Fruit fly (Drosophila melanogaster) whole organism, prepupa: Measurements from ENCODE around the gene Ifrd1.
A peak's percentile ranks its signal among the peaks of the same experiment; 100 is the strongest.

Experiments
- CG10631 ChIP-seq: fragments of 200-800 bp; sonication (Bioruptor generic); optimal IDR thresholded peaks from 2 replicates; lab custom pipeline; 2016; ENCODE audit warnings: missing biosample characterization, missing genetic modification characterization
- CG11294 ChIP-seq: fragments of 200-800 bp; sonication (Bioruptor generic); IDR thresholded peaks from 2 replicates; pipeline ENCODE4 v1.3.6; 2022; ENCODE audit warnings: missing biosample characterization, missing genetic modification characterization
- CG11762 ChIP-seq: fragments of 200-800 bp; sonication (Bioruptor generic); optimal IDR thresholded peaks from 3 replicates; lab custom pipeline; 2016; ENCODE audit warnings: missing biosample characterization, missing genetic modification characterization; ENCODE audit not compliant: insufficient read depth
- CG15336 ChIP-seq: fragments of 200-800 bp; sonication (Bioruptor generic); IDR thresholded peaks from 2 replicates; pipeline ENCODE4 v1.3.6; 2022; ENCODE audit warnings: missing biosample characterization, missing genetic modification characterization
- CG1621 ChIP-seq: fragments of 200-800 bp; sonication (Bioruptor generic); optimal IDR thresholded peaks from 3 replicates; lab custom pipeline; 2018; ENCODE audit warnings: missing biosample characterization, mild to moderate bottlenecking, missing genetic modification characterization
- CG3032 ChIP-seq: fragments of 200-800 bp; optimal IDR thresholded peaks from 2 replicates; lab custom pipeline; 2019; ENCODE audit warnings: missing biosample characterization, mild to moderate bottlenecking, missing genetic modification characterization, moderate library complexity
- CG31627 ChIP-seq: fragments of 200-800 bp; sonication (Bioruptor generic); optimal IDR thresholded peaks from 3 replicates; lab custom pipeline; 2016; ENCODE audit warnings: missing biosample characterization, missing genetic modification characterization
- CG3919 ChIP-seq: fragments of 200-800 bp; sonication (Bioruptor generic); optimal IDR thresholded peaks from 3 replicates; lab custom pipeline; 2016; ENCODE audit warnings: missing biosample characterization, missing genetic modification characterization
- CG4318 ChIP-seq: fragments of 200-800 bp; sonication (Bioruptor generic); optimal IDR thresholded peaks from 3 replicates; lab custom pipeline; 2017; ENCODE audit warnings: missing biosample characterization, mild to moderate bottlenecking, missing genetic modification characterization
- CG6276 ChIP-seq: fragments of 200-800 bp; sonication (Bioruptor generic); optimal IDR thresholded peaks from 2 replicates; lab custom pipeline; 2017; ENCODE audit warnings: missing biosample characterization, mild to moderate bottlenecking, missing genetic modification characterization
- CG6792 ChIP-seq: fragments of 200-800 bp; sonication (Bioruptor generic); optimal IDR thresholded peaks from 3 replicates; lab custom pipeline; 2016; ENCODE audit warnings: missing biosample characterization, missing genetic modification characterization
- CG6808 ChIP-seq: fragments of 200-800 bp; sonication (Bioruptor generic); optimal IDR thresholded peaks from 3 replicates; lab custom pipeline; 2017; ENCODE audit warnings: missing biosample characterization, missing genetic modification characterization, mild to moderate bottlenecking, moderate library complexity, missing genetic modification reagents
- CG6854 ChIP-seq: fragments of 200-800 bp; sonication (Bioruptor generic); optimal IDR thresholded peaks from 2 replicates; lab custom pipeline; 2017; ENCODE audit warnings: missing biosample characterization, mild to moderate bottlenecking, missing genetic modification characterization
- CG7368 ChIP-seq: fragments of 200-800 bp; sonication (Bioruptor generic); optimal IDR thresholded peaks from 3 replicates; lab custom pipeline; 2016; ENCODE audit warnings: missing biosample characterization, missing genetic modification characterization
- CG8319 ChIP-seq: fragments of 200-800 bp; sonication (Bioruptor generic); optimal IDR thresholded peaks from 3 replicates; lab custom pipeline; 2016; ENCODE audit warnings: missing biosample characterization, missing genetic modification characterization
- CG8632 ChIP-seq: fragments of 200-800 bp; sonication (Bioruptor generic); optimal IDR thresholded peaks from 3 replicates; lab custom pipeline; 2016; ENCODE audit warnings: missing biosample characterization, missing genetic modification characterization
- Eip75B ChIP-seq: fragments of 200-800 bp; sonication (Bioruptor generic); optimal IDR thresholded peaks from 3 replicates; lab custom pipeline; 2016; ENCODE audit warnings: missing biosample characterization, missing genetic modification characterization
- Eip78C ChIP-seq: fragments of 200-800 bp; sonication (Bioruptor generic); peaks from one replicate; lab custom pipeline; 2016; ENCODE audit warnings: missing biosample characterization, missing genetic modification characterization
- Eip93F ChIP-seq: fragments of 200-800 bp; sonication (Bioruptor generic); optimal IDR thresholded peaks from 2 replicates; lab custom pipeline; 2016; ENCODE audit warnings: missing biosample characterization, mild to moderate bottlenecking, missing genetic modification characterization
- Ets21C ChIP-seq: fragments of 200-800 bp; sonication (Bioruptor generic); optimal IDR thresholded peaks from 3 replicates; lab custom pipeline; 2016; ENCODE audit warnings: missing biosample characterization, missing genetic modification characterization
- Ets96B ChIP-seq: fragments of 200-800 bp; optimal IDR thresholded peaks from 2 replicates; lab custom pipeline; 2019; ENCODE audit warnings: missing biosample characterization, mild to moderate bottlenecking, missing genetic modification characterization, moderate library complexity
- Gug ChIP-seq: fragments of 200-800 bp; sonication (Bioruptor generic); IDR thresholded peaks from 2 replicates; pipeline ENCODE4 v1.3.6; 2022; ENCODE audit warnings: missing biosample characterization, missing genetic modification characterization
- Lpt ChIP-seq: fragments of 200-800 bp; sonication (Bioruptor generic); optimal IDR thresholded peaks from 3 replicates; lab custom pipeline; 2016; ENCODE audit warnings: missing biosample characterization, missing genetic modification characterization
- Met ChIP-seq: fragments of 200-800 bp; sonication (Bioruptor generic); optimal IDR thresholded peaks from 3 replicates; lab custom pipeline; 2016; ENCODE audit warnings: missing biosample characterization, missing genetic modification characterization
- OdsH ChIP-seq: fragments of 200-800 bp; sonication (Bioruptor generic); optimal IDR thresholded peaks from 3 replicates; lab custom pipeline; 2016; ENCODE audit warnings: missing biosample characterization, missing genetic modification characterization
- Smox ChIP-seq: fragments of 200-800 bp; sonication (Bioruptor generic); optimal IDR thresholded peaks from 3 replicates; lab custom pipeline; 2016; ENCODE audit warnings: missing biosample characterization, missing genetic modification characterization
- cyc ChIP-seq: fragments of 200-800 bp; sonication (Bioruptor generic); optimal IDR thresholded peaks from 3 replicates; lab custom pipeline; 2016; ENCODE audit warnings: missing biosample characterization, missing genetic modification characterization
- dac ChIP-seq: fragments of 200-800 bp; sonication (Bioruptor generic); optimal IDR thresholded peaks from 2 replicates; lab custom pipeline; 2017; ENCODE audit warnings: missing biosample characterization, mild to moderate bottlenecking, missing genetic modification characterization
- dsx ChIP-seq: fragments of 200-800 bp; optimal IDR thresholded peaks from 3 replicates; lab custom pipeline; 2019; ENCODE audit warnings: missing biosample characterization, mild to moderate bottlenecking, missing genetic modification characterization, moderate library complexity; ENCODE audit not compliant: poor library complexity, severe bottlenecking
- eg ChIP-seq: fragments of 200-800 bp; sonication (Bioruptor generic); IDR thresholded peaks from 3 replicates; pipeline ENCODE4 v1.3.6; 2022; ENCODE audit warnings: missing biosample characterization, missing genetic modification characterization
- esn ChIP-seq: fragments of 200-800 bp; sonication (Bioruptor generic); optimal IDR thresholded peaks from 2 replicates; lab custom pipeline; 2016; ENCODE audit warnings: missing biosample characterization, mild to moderate bottlenecking, missing genetic modification characterization, moderate library complexity
- fd85E ChIP-seq: fragments of 200-800 bp; sonication (Bioruptor generic); optimal IDR thresholded peaks from 3 replicates; lab custom pipeline; 2016; ENCODE audit warnings: missing biosample characterization, missing genetic modification characterization
- fkh ChIP-seq: fragments of 200-800 bp; sonication (Bioruptor generic); optimal IDR thresholded peaks from 3 replicates; lab custom pipeline; 2017; ENCODE audit warnings: missing biosample characterization, mild to moderate bottlenecking, missing genetic modification characterization, moderate library complexity
- lz ChIP-seq: fragments of 200-800 bp; sonication (Bioruptor generic); optimal IDR thresholded peaks from 3 replicates; lab custom pipeline; 2016; ENCODE audit warnings: missing biosample characterization, missing genetic modification characterization
- net ChIP-seq: fragments of 200-800 bp; sonication (Bioruptor generic); optimal IDR thresholded peaks from 3 replicates; lab custom pipeline; 2016; ENCODE audit warnings: missing biosample characterization, missing genetic modification characterization
- pdm3 ChIP-seq: fragments of 200-800 bp; sonication (Bioruptor generic); optimal IDR thresholded peaks from 3 replicates; lab custom pipeline; 2016; ENCODE audit warnings: missing biosample characterization, missing genetic modification characterization
- salr ChIP-seq, 2 experiments: fragments of 200-800 bp; sonication (Bioruptor generic); optimal IDR thresholded peaks; 3 replicates each; lab custom pipeline; 2016 to 2018; ENCODE audit warnings: missing biosample characterization in 2 of 2, missing genetic modification characterization in 2 of 2, mild to moderate bottlenecking in 1 of 2
- ss ChIP-seq, 2 experiments: fragments of 200-800 bp; sonication (Bioruptor generic); optimal IDR thresholded peaks; 2 replicates in 1 of 2; 3 replicates in 1 of 2; lab custom pipeline; 2017 to 2018; ENCODE audit warnings: mild to moderate bottlenecking in 2 of 2, missing biosample characterization in 2 of 2, missing genetic modification characterization in 2 of 2, moderate library complexity in 1 of 2
- svp ChIP-seq: fragments of 200-800 bp; sonication (Bioruptor generic); peaks from one replicate; lab custom pipeline; 2016; ENCODE audit warnings: missing biosample characterization, missing genetic modification characterization
- topi ChIP-seq: fragments of 200-800 bp; sonication (Bioruptor generic); optimal IDR thresholded peaks from 3 replicates; lab custom pipeline; 2016; ENCODE audit warnings: missing biosample characterization, missing genetic modification characterization
- vri ChIP-seq: fragments of 200-800 bp; sonication (Bioruptor generic); optimal IDR thresholded peaks from 3 replicates; lab custom pipeline; 2016; ENCODE audit warnings: missing biosample characterization, mild to moderate bottlenecking, missing genetic modification characterization

The Ifrd1 gene

dm6 chr2L:2861885-2862620 lies 12.2 kb downstream of the Ifrd1 start (continued):
- TF ChIP-seq ss (GFP tag; optimal IDR thresholded peaks at IDR 0.05; lab: Kevin White, UChicago) (peak in 1 of 2 experiments; percentile 41), Eip75B (peak; percentile 16), cyc (GFP tag; lab: Kevin White, UChicago) (no peak), CG11762 (no peak), OdsH (GFP tag; lab: Kevin White, UChicago) (no peak), net (peak; percentile 43), CG31627 (GFP tag; lab: Kevin White, UChicago) (no peak), CG6854 (no peak), dsx (GFP tag; lab: Kevin White, UChicago) (no peak), Ets21C (GFP tag; lab: Kevin White, UChicago) (no peak), CG6808 (peak; percentile 43), Gug (GFP tag; lab: Robert Waterston, UW) (no peak), CG6792 (no peak), svp (GFP tag; lab: Kevin White, UChicago) (peak; percentile 14), Eip93F (GFP tag; lab: Kevin White, UChicago) (no peak), CG8632 (GFP tag; lab: Kevin White, UChicago) (no peak), esn (GFP tag; lab: Kevin White, UChicago) (peak; percentile 39), CG6276 (GFP tag; lab: Kevin White, UChicago) (peak; percentile 31), fkh (GFP tag; lab: Kevin White, UChicago) (peak; percentile 11), fd85E (GFP tag; lab: Kevin White, UChicago) (no peak), eg (GFP tag; lab: Robert Waterston, UW) (peak; percentile 75), CG4318 (GFP tag; lab: Kevin White, UChicago) (no peak), Met (GFP tag; lab: Kevin White, UChicago) (no peak), CG15336 (GFP tag; lab: Robert Waterston, UW) (peak; percentile 63)

dm6 chr2L:2861140-2861884 lies 13.0 kb downstream of the Ifrd1 start:
- peak in 1 of 2 experiments; percentile 78 for TF ChIP-seq ss (GFP tag; optimal IDR thresholded peaks at IDR 0.05; lab: Kevin White, UChicago)
- TF ChIP-seq CG1621 (tag; lab: Kevin White, UChicago): peak; percentile 4
- TF ChIP-seq CG8319 (GFP tag; lab: Kevin White, UChicago): no peak
- TF ChIP-seq fkh (GFP tag; lab: Kevin White, UChicago): peak; percentile 89
- no peak for TF ChIP-seq pdm3 (GFP tag; lab: Kevin White, UChicago)
- TF ChIP-seq, all 60 proteins: peak for 3

dm6 chr2L:2857862-2858734 lies 16.2 kb downstream of the Ifrd1 start:
- TF ChIP-seq dac (GFP tag; lab: Kevin White, UChicago) (peak; percentile 66), Gug (GFP tag; lab: Robert Waterston, UW) (peak; percentile 70), CG3032 (tag; lab: Kevin White, UChicago) (no peak), lz (peak; percentile 17), CG4318 (GFP tag; lab: Kevin White, UChicago) (peak; percentile 67), pdm3 (GFP tag; lab: Kevin White, UChicago) (peak; percentile 47), Smox (GFP tag; lab: Kevin White, UChicago) (peak; percentile 50), Ets96B (tag; lab: Kevin White, UChicago) (peak; percentile 6), dsx (GFP tag; lab: Kevin White, UChicago) (no peak), CG3919 (peak; percentile 77), CG6808 (peak; percentile 42), eg (GFP tag; lab: Robert Waterston, UW) (peak; percentile 88), CG1621 (tag; lab: Kevin White, UChicago) (no peak), ss (GFP tag; optimal IDR thresholded peaks at IDR 0.05; lab: Kevin White, UChicago) (peak; percentile 23 to 47), Met (GFP tag; lab: Kevin White, UChicago) (peak; percentile 46), svp (GFP tag; lab: Kevin White, UChicago) (peak; percentile 78), CG11294 (GFP tag; lab: Robert Waterston, UW) (peak; percentile 44; the same call in 1 of the 2 replicates), CG31627 (GFP tag; lab: Kevin White, UChicago) (peak; percentile 24), Lpt (GFP tag; lab: Kevin White, UChicago) (peak; percentile 68), CG8632 (GFP tag; lab: Kevin White, UChicago) (peak; percentile 55), Eip78C (GFP tag; lab: Kevin White, UChicago) (peak; percentile 84), CG10631 (peak; percentile 42), salr (GFP tag; optimal IDR thresholded peaks at IDR 0.05; lab: Kevin White, UChicago) (peak in 1 of 2 experiments; percentile 43), CG8319 (GFP tag; lab: Kevin White, UChicago) (peak; percentile 11), CG7368 (GFP tag; lab: Kevin White, UChicago) (no peak), vri (peak; percentile 47), topi (GFP tag; lab: Kevin White, UChicago) (peak; percentile 33)
